Worm (Caenorhabditis elegans) whole organism, L3 larva: ENCODE measurements around the gene flp-9.

Source experiments
- R02D3.7 ChIP-seq: fragments of 150-350 bp; optimal IDR thresholded peaks from 2 replicates; lab custom pipeline; 2014; ENCODE audit warnings: missing biosample characterization, missing genetic modification characterization
- ztf-4 ChIP-seq: fragments of 150-350 bp; optimal IDR thresholded peaks from 2 replicates; lab custom pipeline; 2014; ENCODE audit warnings: missing biosample characterization, missing genetic modification characterization

DNA sequence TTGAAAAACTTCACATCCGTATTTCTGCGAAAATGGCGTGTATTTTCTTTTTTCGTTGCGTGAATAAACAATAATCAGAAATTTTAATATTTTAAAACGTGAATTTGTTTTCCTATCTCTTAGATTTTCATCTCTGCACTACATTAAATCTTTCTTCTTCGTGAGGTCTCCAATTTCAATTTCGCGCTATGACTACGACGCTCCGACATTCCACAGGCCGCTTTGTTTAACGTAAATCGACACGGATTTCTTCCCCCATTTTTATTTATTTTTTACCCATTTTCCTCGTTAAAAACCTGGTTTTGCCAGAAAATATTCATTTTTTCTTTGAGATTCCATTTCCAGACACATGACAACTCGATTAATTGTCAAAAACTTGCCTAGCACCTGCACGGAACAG is 32.7 kb downstream of the flp-9 start, which contains the start of the genes T23F6.3 and rbd-1:
- TF ChIP-seq ztf-4 (tag; lab: Kevin White, UChicago): no peak
- TF ChIP-seq R02D3.7 (tag; lab: Kevin White, UChicago): peak; percentile 99
